Fruit fly (Drosophila melanogaster) whole organism, embryonic: ENCODE results near the gene CG31321.

Experiments used
- Abd-B ChIP-seq: fragments of 200-800 bp; sonication (Bioruptor generic); optimal IDR thresholded peaks from 2 replicates; lab custom pipeline; 2018; ENCODE audit warnings: missing biosample characterization, mild to moderate bottlenecking, missing genetic modification characterization, moderate library complexity
- CG10209 ChIP-seq: fragments of 200-800 bp; sonication (Bioruptor generic); optimal IDR thresholded peaks from 3 replicates; lab custom pipeline; 2017; ENCODE audit warnings: missing biosample characterization, mild to moderate bottlenecking, missing genetic modification characterization, missing genetic modification reagents
- CG10267 ChIP-seq: fragments of 200-800 bp; sonication (Bioruptor generic); optimal IDR thresholded peaks from 2 replicates; lab custom pipeline; 2018; ENCODE audit warnings: missing biosample characterization, mild to moderate bottlenecking, missing genetic modification characterization, moderate library complexity
- CG10431 ChIP-seq: fragments of 200-800 bp; sonication (Bioruptor generic); optimal IDR thresholded peaks from 3 replicates; lab custom pipeline; 2018; ENCODE audit warnings: missing biosample characterization, mild to moderate bottlenecking, missing genetic modification characterization
- CG11723 ChIP-seq: fragments of 200-800 bp; sonication (Bioruptor generic); optimal IDR thresholded peaks from 2 replicates; lab custom pipeline; 2017; ENCODE audit warnings: missing biosample characterization, mild to moderate bottlenecking, missing genetic modification characterization
- CG12071 ChIP-seq: fragments of 200-800 bp; sonication (Bioruptor generic); optimal IDR thresholded peaks from 3 replicates; lab custom pipeline; 2018; ENCODE audit warnings: missing biosample characterization, mild to moderate bottlenecking, missing genetic modification characterization
- CG14965 ChIP-seq: fragments of 200-800 bp; sonication (Bioruptor generic); optimal IDR thresholded peaks from 2 replicates; lab custom pipeline; 2016; ENCODE audit warnings: missing biosample characterization, missing genetic modification characterization, borderline replicate concordance
- CG16779 ChIP-seq: fragments of 200-800 bp; sonication (Bioruptor generic); IDR thresholded peaks from 2 replicates; pipeline ENCODE4 v1.3.6; 2022; ENCODE audit warnings: missing biosample characterization, missing genetic modification characterization
- CG18262 ChIP-seq: fragments of 200-800 bp; optimal IDR thresholded peaks from 3 replicates; lab custom pipeline; 2019; ENCODE audit warnings: missing biosample characterization, mild to moderate bottlenecking, missing genetic modification characterization, moderate library complexity
- CG18764 ChIP-seq: fragments of 200-800 bp; sonication (Bioruptor generic); optimal IDR thresholded peaks from 3 replicates; lab custom pipeline; 2016; ENCODE audit warnings: missing biosample characterization, missing genetic modification characterization
- CG33213 ChIP-seq: fragments of 200-800 bp; sonication (Bioruptor generic); optimal IDR thresholded peaks from 3 replicates; lab custom pipeline; 2016; ENCODE audit warnings: missing biosample characterization, missing genetic modification characterization
- CG3847 ChIP-seq: fragments of 200-800 bp; sonication (Bioruptor generic); IDR thresholded peaks from 2 replicates; pipeline ENCODE4 v1.3.6; 2022; ENCODE audit warnings: missing biosample characterization, missing genetic modification characterization
- CG42726 ChIP-seq: fragments of 200-800 bp; sonication (Bioruptor generic); IDR thresholded peaks from 2 replicates; pipeline ENCODE4 v1.3.6; 2022; ENCODE audit warnings: missing biosample characterization, missing genetic modification characterization; ENCODE audit not compliant: partially characterized antibody
- CG4617 ChIP-seq: fragments of 200-800 bp; sonication (Bioruptor generic); optimal IDR thresholded peaks from 3 replicates; lab custom pipeline; 2016; ENCODE audit warnings: missing biosample characterization, missing genetic modification characterization, borderline replicate concordance
- CG4730 ChIP-seq: fragments of 200-800 bp; sonication (Bioruptor generic); IDR thresholded peaks from 2 replicates; pipeline ENCODE4 v1.3.6; 2022; ENCODE audit warnings: missing biosample characterization, missing genetic modification characterization
- CG6272 ChIP-seq: fragments of 200-800 bp; sonication (Bioruptor generic); IDR thresholded peaks from 2 replicates; pipeline ENCODE4 v1.3.6; 2022; ENCODE audit warnings: missing biosample characterization, missing genetic modification characterization
- CG7963 ChIP-seq: fragments of 200-800 bp; sonication (Bioruptor generic); IDR thresholded peaks from 3 replicates; pipeline ENCODE4 v1.3.6; 2022; ENCODE audit warnings: missing biosample characterization, missing genetic modification characterization; ENCODE audit not compliant: partially characterized antibody
- CG8478 ChIP-seq: fragments of >200 bp; optimal IDR thresholded peaks from 2 replicates; lab custom pipeline; 2018
- CG9215 ChIP-seq: fragments of 200-800 bp; sonication (Bioruptor generic); IDR thresholded peaks from 2 replicates; pipeline ENCODE4 v1.3.6; 2022; ENCODE audit warnings: missing biosample characterization, missing genetic modification characterization
- GATAe ChIP-seq: fragments of 200-800 bp; sonication (Bioruptor generic); conservative IDR thresholded peaks from 2 replicates; pipeline ENCODE4 v1.3.6; 2022; ENCODE audit warnings: missing biosample characterization, missing genetic modification characterization
- HLH3B ChIP-seq: fragments of 200-800 bp; sonication (Bioruptor generic); IDR thresholded peaks from 2 replicates; pipeline ENCODE4 v1.3.6; 2022; ENCODE audit warnings: missing biosample characterization, missing genetic modification characterization
- Hr39 ChIP-seq: fragments of >200 bp; optimal IDR thresholded peaks from 2 replicates; lab custom pipeline; 2017
- Jarid2 ChIP-seq: fragments of 200-800 bp; sonication (Bioruptor generic); optimal IDR thresholded peaks from 3 replicates; lab custom pipeline; 2017; ENCODE audit warnings: mild to moderate bottlenecking, missing biosample characterization, missing genetic modification reagents, missing genetic modification characterization
- NfI ChIP-seq: fragments of 200-800 bp; sonication (Bioruptor generic); optimal IDR thresholded peaks from 3 replicates; lab custom pipeline; 2018; ENCODE audit warnings: missing biosample characterization, mild to moderate bottlenecking, missing genetic modification characterization, moderate library complexity
- Rx ChIP-seq: fragments of 200-800 bp; sonication (Bioruptor generic); IDR thresholded peaks from 2 replicates; pipeline ENCODE4 v1.3.6; 2022; ENCODE audit warnings: missing biosample characterization, missing genetic modification characterization
- TFAM ChIP-seq: fragments of 200-800 bp; sonication (Bioruptor generic); optimal IDR thresholded peaks from 2 replicates; lab custom pipeline; 2017; ENCODE audit warnings: missing biosample characterization, missing genetic modification characterization, inconsistent platforms
- Trl ChIP-seq, 3 experiments: fragments of >200 bp in 2 of 3; fragments of 200-800 bp in 1 of 3; sonication (Bioruptor generic) in 1 of 3; optimal IDR thresholded peaks; 2 replicates in 1 of 3; 3 replicates in 2 of 3; lab custom pipeline; 2016 to 2017; ENCODE audit warnings: missing biosample characterization in 1 of 3, missing genetic modification characterization in 1 of 3
- Xbp1 ChIP-seq: fragments of 200-800 bp; sonication (Bioruptor generic); optimal IDR thresholded peaks from 3 replicates; lab custom pipeline; 2016; ENCODE audit warnings: missing biosample characterization, mild to moderate bottlenecking, missing genetic modification characterization
- Xrp1 ChIP-seq: fragments of 200-800 bp; sonication (Bioruptor generic); IDR thresholded peaks from 2 replicates; pipeline ENCODE4 v1.3.6; 2022; ENCODE audit warnings: missing biosample characterization, missing genetic modification characterization
- amos ChIP-seq: fragments of 200-800 bp; sonication (Bioruptor generic); IDR thresholded peaks from 2 replicates; pipeline ENCODE4 v1.3.6; 2022; ENCODE audit warnings: missing biosample characterization, missing genetic modification characterization; ENCODE audit not compliant: partially characterized antibody
- ato ChIP-seq: fragments of 200-800 bp; sonication (Bioruptor generic); IDR thresholded peaks from 2 replicates; pipeline ENCODE4 v1.3.6; 2022; ENCODE audit warnings: missing biosample characterization, missing genetic modification characterization; ENCODE audit not compliant: partially characterized antibody
- az2 ChIP-seq: fragments of 200-800 bp; sonication (Bioruptor generic); optimal IDR thresholded peaks from 3 replicates; lab custom pipeline; 2016; ENCODE audit warnings: missing biosample characterization, missing genetic modification characterization
- crol ChIP-seq: fragments of 200-800 bp; sonication (Bioruptor generic); IDR thresholded peaks from 2 replicates; pipeline ENCODE4 v1.3.6; 2022; ENCODE audit warnings: missing biosample characterization, missing genetic modification characterization
- cwo ChIP-seq: fragments of 200-800 bp; sonication (Bioruptor generic); optimal IDR thresholded peaks from 3 replicates; lab custom pipeline; 2017; ENCODE audit warnings: missing biosample characterization, missing genetic modification characterization, mild to moderate bottlenecking, moderate library complexity, missing genetic modification reagents
- dimm ChIP-seq: fragments of 200-800 bp; sonication (Bioruptor generic); IDR thresholded peaks from 2 replicates; pipeline ENCODE4 v1.3.6; 2022; ENCODE audit warnings: missing biosample characterization, missing genetic modification characterization
- dpn ChIP-seq, 2 experiments: fragments of 200-800 bp; sonication (Bioruptor generic); optimal IDR thresholded peaks; 3 replicates each; lab custom pipeline; 2016; ENCODE audit warnings: missing biosample characterization in 2 of 2, missing genetic modification characterization in 2 of 2
- emc ChIP-seq: fragments of 200-800 bp; sonication (Bioruptor generic); optimal IDR thresholded peaks from 2 replicates; lab custom pipeline; 2016; ENCODE audit warnings: missing biosample characterization, missing genetic modification characterization
- ftz-f1 ChIP-seq: fragments of 200-800 bp; sonication (Bioruptor generic); optimal IDR thresholded peaks from 2 replicates; lab custom pipeline; 2016; ENCODE audit warnings: missing biosample characterization, missing genetic modification characterization
- gcm2 ChIP-seq: fragments of 200-800 bp; sonication (Bioruptor generic); optimal IDR thresholded peaks from 2 replicates; lab custom pipeline; 2016; ENCODE audit warnings: missing biosample characterization, missing genetic modification characterization
- grn ChIP-seq: fragments of 200-800 bp; sonication (Bioruptor generic); optimal IDR thresholded peaks from 3 replicates; lab custom pipeline; 2017; ENCODE audit warnings: missing biosample characterization, missing genetic modification characterization
- hb ChIP-seq: fragments of 200-800 bp; sonication (Bioruptor generic); IDR thresholded peaks from 3 replicates; pipeline ENCODE4 v1.3.6; 2022; ENCODE audit warnings: missing biosample characterization, missing genetic modification characterization; ENCODE audit not compliant: partially characterized antibody
- insv ChIP-seq, 2 experiments: fragments of 200-800 bp; sonication (Bioruptor generic); optimal IDR thresholded peaks; 3 replicates each; lab custom pipeline; 2016 to 2018; ENCODE audit warnings: missing biosample characterization in 2 of 2, missing genetic modification characterization in 2 of 2
- kni ChIP-seq: fragments of 200-800 bp; sonication (Bioruptor generic); optimal IDR thresholded peaks from 3 replicates; lab custom pipeline; 2017; ENCODE audit warnings: mild to moderate bottlenecking, missing biosample characterization, missing genetic modification reagents, missing genetic modification characterization
- lilli ChIP-seq: fragments of 200-800 bp; sonication (Bioruptor generic); optimal IDR thresholded peaks from 3 replicates; lab custom pipeline; 2016; ENCODE audit warnings: missing biosample characterization, missing genetic modification characterization
- pfk ChIP-seq: fragments of 200-800 bp; sonication (Bioruptor generic); optimal IDR thresholded peaks from 2 replicates; lab custom pipeline; 2018; ENCODE audit warnings: missing biosample characterization, mild to moderate bottlenecking, missing genetic modification characterization, moderate library complexity
- pita ChIP-seq: fragments of 200-800 bp; sonication (Bioruptor generic); optimal IDR thresholded peaks from 2 replicates; lab custom pipeline; 2017; ENCODE audit warnings: missing biosample characterization, mild to moderate bottlenecking, missing genetic modification characterization
- sqz ChIP-seq: fragments of 200-800 bp; sonication (Bioruptor generic); optimal IDR thresholded peaks from 3 replicates; lab custom pipeline; 2018; ENCODE audit warnings: missing biosample characterization, mild to moderate bottlenecking, missing genetic modification characterization
- unc-4 ChIP-seq: fragments of 200-800 bp; sonication (Bioruptor generic); IDR thresholded peaks from 2 replicates; pipeline ENCODE4 v1.3.6; 2022; ENCODE audit warnings: missing biosample characterization, missing genetic modification characterization; ENCODE audit not compliant: partially characterized antibody
- zfh1 ChIP-seq: fragments of 200-800 bp; sonication (Bioruptor generic); IDR thresholded peaks from 3 replicates; pipeline ENCODE4 v1.3.6; 2022; ENCODE audit warnings: missing biosample characterization, missing genetic modification characterization

Gene CG31321

DNA sequence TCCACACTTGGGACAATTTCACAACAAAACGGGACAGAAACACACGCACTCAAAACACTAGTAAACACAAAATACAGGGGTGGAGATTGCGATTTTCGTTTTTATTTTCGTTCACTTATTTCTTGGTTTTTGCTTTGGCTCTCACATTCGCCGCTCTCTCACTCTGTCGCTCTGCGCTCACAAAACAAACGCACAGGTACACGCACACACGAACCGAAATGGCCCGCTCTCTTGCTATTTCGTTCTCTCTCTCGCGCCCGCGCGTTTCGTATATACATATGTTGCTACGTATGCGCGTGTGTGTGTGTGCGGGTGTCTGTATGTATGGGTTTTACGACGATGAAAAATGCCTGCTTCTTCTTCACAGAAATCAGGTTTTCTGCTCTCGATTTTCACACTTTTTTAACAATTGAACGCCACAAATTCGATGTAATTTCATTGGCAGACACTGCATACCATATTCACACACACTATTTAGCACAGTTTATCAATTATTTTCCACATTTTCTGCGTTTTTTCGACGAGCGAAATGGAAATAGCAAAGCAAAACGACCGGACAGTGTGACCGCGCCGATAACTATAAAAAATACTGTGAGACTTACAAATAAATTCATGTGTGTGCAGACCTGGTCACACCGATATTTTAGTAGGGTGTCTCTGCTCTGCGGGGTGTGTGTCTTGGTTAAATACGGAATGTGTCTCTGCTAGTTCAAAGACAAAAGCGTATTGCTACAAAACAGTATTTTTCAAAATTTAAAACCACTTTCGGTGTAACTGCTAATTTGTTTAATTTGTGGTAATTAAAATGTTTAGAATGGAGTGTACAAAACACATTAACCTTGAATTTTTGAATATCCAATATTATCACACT is 23.6 kb upstream of the CG31321 start, which contains the start of gene trx (continued):
- TF ChIP-seq CG4730 (GFP tag; lab: Robert Waterston, UW) (no peak), ato (no peak), Hr39 (lab: Kevin White, UChicago) (no peak), emc (GFP tag; lab: Kevin White, UChicago) (no peak), dimm (GFP tag; lab: Robert Waterston, UW) (no peak), insv (GFP tag; optimal IDR thresholded peaks at IDR 0.05; lab: Kevin White, UChicago) (peak in 1 of 2 experiments; percentile 50), CG16779 (GFP tag; lab: Robert Waterston, UW) (no peak), CG3847 (GFP tag; lab: Robert Waterston, UW) (no peak), CG7963 (GFP tag; lab: Robert Waterston, UW) (no peak), CG42726 (GFP tag; lab: Robert Waterston, UW) (no peak), CG10431 (GFP tag; lab: Kevin White, UChicago) (peak; percentile 32), gcm2 (GFP tag; lab: Kevin White, UChicago) (no peak), zfh1 (GFP tag; lab: Robert Waterston, UW) (no peak), CG12071 (GFP tag; lab: Kevin White, UChicago) (no peak), TFAM (GFP tag; lab: Kevin White, UChicago) (no peak), CG8478 (peak; percentile 90), GATAe (GFP tag; lab: Robert Waterston, UW) (no peak), NfI (no peak), hb (no peak), unc-4 (GFP tag; lab: Robert Waterston, UW) (no peak), CG18764 (GFP tag; lab: Kevin White, UChicago) (no peak), lilli (GFP tag; lab: Kevin White, UChicago) (no peak), Abd-B (GFP tag; lab: Kevin White, UChicago) (peak; percentile 87), az2 (no peak), CG10267 (tag; lab: Kevin White, UChicago) (peak; percentile 66), pita (GFP tag; lab: Kevin White, UChicago) (peak; percentile 88), CG10209 (no peak), pfk (GFP tag; lab: Kevin White, UChicago) (no peak), CG6272 (no peak), HLH3B (no peak), CG14965 (no peak), CG4617 (GFP tag; lab: Kevin White, UChicago) (peak; percentile 95), CG11723 (GFP tag; lab: Kevin White, UChicago) (no peak), CG33213 (peak; percentile 93), cwo (no peak), ftz-f1 (GFP tag; lab: Kevin White, UChicago) (no peak), crol (GFP tag; lab: Robert Waterston, UW) (no peak), Rx (GFP tag; lab: Robert Waterston, UW) (no peak), Xbp1 (GFP tag; lab: Kevin White, UChicago) (no peak), kni (peak; percentile 33), sqz (GFP tag; lab: Kevin White, UChicago) (peak; percentile 51), grn (no peak), Xrp1 (no peak), CG9215 (GFP tag; lab: Robert Waterston, UW) (no peak), CG18262 (tag; lab: Kevin White, UChicago) (peak; percentile 13), Jarid2 (GFP tag; lab: Kevin White, UChicago) (peak; percentile 72), amos (GFP tag; lab: Robert Waterston, UW) (no peak), Trl (optimal IDR thresholded peaks at IDR 0.05; lab: Kevin White, UChicago) (peak; percentile 99), Trl (GFP tag; optimal IDR thresholded peaks at IDR 0.05; lab: Kevin White, UChicago) (peak; percentile 67), dpn (GFP tag; optimal IDR thresholded peaks at IDR 0.05; lab: Kevin White, UChicago) (peak in 1 of 2 experiments; percentile 1)
